Fruit fly (Drosophila melanogaster): ENCODE data around the gene CG14830.

DNA sequence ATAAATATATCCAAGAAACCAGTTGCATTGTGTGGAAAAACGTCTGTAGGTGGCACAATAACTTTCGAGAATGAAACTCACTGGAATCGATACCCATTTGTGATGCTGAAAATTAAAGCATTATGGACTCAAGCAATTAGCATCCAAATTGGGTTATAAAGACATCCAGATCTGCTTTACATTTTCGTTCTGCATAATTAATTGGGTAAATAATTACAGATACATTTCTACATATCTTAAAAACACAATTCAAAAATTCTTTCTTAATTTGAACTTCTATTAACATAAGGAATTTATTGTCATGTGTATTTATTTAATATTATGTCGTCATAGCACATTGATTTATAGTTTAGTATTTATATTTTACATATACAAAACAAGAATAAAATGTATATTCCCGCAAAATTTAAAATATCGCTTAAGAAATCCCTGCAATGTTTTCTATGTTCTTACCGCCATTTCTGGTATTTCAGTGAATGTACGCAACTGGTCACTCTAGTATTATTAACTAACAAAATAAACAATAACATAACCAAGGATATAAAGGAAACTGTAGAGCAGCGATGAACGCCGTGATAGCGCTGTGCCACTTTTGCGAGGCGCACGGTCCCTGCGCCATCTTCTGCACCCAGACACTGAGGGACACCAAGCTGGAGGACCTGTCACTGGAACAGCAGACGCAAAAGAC is 25.5 kb downstream of the CG14830 start, which contains the start of the genes CG14829 and BHD:
- TF ChIP-seq usp (GFP tag; optimal IDR thresholded peaks at IDR 0.05) (no peak), CG8478 (optimal IDR thresholded peaks at IDR 0.05) (no peak), psq (optimal IDR thresholded peaks at IDR 0.05) (no peak), Dll (optimal IDR thresholded peaks at IDR 0.05) (no peak)
